Worm (Caenorhabditis elegans): ENCODE measurements around the gene C46F9.5.
"Not testable (repeated sequence)": the region's sequence is repeated elsewhere in the genome, so short reads cannot be mapped to it uniquely, and the experiment has no call there.

The C46F9.5 gene

DNA sequence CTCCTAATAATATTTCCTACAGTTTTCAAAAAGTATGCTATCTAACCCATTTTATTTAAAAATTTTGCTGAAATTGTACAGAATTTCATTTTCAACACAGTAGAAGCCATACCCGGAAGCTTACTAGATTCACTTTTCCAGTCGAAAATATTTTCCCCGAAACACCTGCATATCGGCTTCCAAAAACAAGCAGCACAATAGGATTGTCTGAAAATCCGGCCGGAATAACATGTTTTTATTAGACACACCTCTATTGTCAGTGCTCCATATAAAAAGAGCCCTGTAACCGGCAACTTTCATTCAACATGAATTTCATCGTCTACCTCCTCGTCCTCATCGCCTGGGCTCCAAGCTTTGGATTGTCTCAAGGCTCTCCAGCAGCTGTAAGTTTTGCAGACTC lies 42.9 kb upstream of the C46F9.5 start, which contains the start of gene C52E2.2:
Gene C52E2.2, plus strand, starts transcription at position 301 of the 400 bp plus-strand sequence.
- no peak for TF ChIP-seq Y53G8AR.9 (GFP tag; conservative IDR thresholded peaks at IDR 0.05)
- no peak for TF ChIP-seq nhr-90 (tag; optimal IDR thresholded peaks at IDR 0.05)
- no peak for TF ChIP-seq lin-54 (GFP tag; optimal IDR thresholded peaks at IDR 0.05)
- no peak for TF ChIP-seq ztf-28 (GFP tag; IDR thresholded peaks at IDR 0.05)
- no peak for TF ChIP-seq sptf-2 (GFP tag; optimal IDR thresholded peaks at IDR 0.05)
- no peak for TF ChIP-seq T26A5.8 (tag; optimal IDR thresholded peaks at IDR 0.05)
- no peak for TF ChIP-seq Y56A3A.18 (GFP tag; IDR thresholded peaks at IDR 0.05)
- TF ChIP-seq bed-1 (GFP tag; IDR thresholded peaks at IDR 0.05) = no peak
- no peak for TF ChIP-seq B0035.1 (tag; optimal IDR thresholded peaks at IDR 0.05)
- TF ChIP-seq ceh-91 (GFP tag; IDR thresholded peaks at IDR 0.05) = no peak
- no peak for TF ChIP-seq lsl-1 (GFP tag; optimal IDR thresholded peaks at IDR 0.05)
- TF ChIP-seq ceh-100 (GFP tag; IDR thresholded peaks at IDR 0.05) = no peak
- TF ChIP-seq aptf-3 (GFP tag; IDR thresholded peaks at IDR 0.05) = no peak
- no peak for TF ChIP-seq lin-40 (tag; optimal IDR thresholded peaks at IDR 0.05)

DNA sequence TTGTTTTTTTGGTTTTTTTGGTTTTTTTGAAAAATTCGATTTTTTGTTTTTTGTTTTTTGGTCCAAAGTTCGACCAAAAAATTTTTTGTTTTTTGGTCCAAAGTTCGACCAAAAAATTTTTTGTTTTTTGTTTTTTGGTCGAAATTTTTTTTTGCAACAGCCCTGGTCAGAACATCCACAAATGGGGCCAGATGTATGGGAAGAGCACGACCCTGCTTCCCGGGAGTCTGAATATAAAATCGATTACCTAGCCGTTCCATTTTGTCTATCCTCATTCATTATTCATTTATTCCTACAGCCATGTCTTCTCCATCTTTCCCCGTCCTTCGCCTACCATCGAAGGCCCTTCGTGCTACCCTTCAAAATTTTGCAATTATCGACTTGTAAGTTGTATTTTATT lies 41.3 kb upstream of the C46F9.5 start, which contains the start of gene fbxb-95:
Gene fbxb-95, plus strand, starts transcription at position 301 of the 400 bp plus-strand sequence.
- TF ChIP-seq Y53F4B.3 (GFP tag; IDR thresholded peaks at IDR 0.05); chd-7 (tag; optimal IDR thresholded peaks at IDR 0.05); tbx-9 (tag; optimal IDR thresholded peaks at IDR 0.05; ENCODE audit: borderline replicate concordance): not testable (repeated sequence)

DNA sequence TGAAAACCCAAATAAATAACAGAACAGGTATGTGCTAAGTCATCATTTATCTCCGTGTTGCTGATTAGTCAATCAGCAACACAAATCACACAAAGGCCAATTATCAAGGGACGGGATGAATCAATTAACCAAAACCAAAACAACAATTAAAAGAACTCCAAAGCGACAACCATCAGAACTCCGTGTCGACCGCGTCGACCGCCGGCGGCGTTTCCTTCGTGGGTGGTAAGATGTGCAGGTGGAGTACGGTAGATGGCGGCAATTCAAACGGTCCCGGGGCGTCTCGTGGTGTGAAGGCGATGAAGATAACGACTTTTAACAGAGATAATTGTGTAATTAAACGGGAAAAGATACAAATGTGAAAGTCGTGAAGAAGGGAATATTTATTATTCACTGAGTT lies 39.9 kb upstream of the C46F9.5 start:
- TF ChIP-seq mcd-1 (GFP tag; IDR thresholded peaks at IDR 0.05) = peak; percentile 41
- 0 out of 2 replicates have a peak, but pooled peaks have one; percentile 56 for TF ChIP-seq aptf-3 (GFP tag; IDR thresholded peaks at IDR 0.05)

DNA sequence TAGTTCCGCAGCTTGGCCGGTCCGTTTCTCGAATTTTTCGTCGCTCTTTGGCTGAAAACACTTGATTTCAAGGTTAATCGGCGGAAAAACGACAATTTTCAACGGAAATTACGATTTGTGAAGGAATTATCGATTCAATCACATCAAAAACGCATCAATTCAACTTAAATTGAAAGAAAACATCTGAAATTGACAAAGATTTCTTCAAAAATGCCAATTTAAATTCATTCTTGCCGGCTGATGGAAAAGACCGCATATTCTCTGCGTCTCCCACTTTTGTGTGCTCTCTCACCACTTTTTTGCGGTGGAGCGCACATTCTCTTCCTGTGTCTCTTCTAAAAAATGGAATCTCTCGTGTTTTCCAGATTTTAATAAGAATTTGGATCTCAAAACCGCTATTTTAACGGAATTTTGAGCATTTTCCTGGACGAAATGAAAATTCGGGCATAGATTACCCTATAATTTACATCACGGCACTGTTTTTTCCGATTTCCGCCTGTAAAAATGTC lies 34.0 kb upstream of the C46F9.5 start, which contains the start of gene C16C4.18:
Gene C16C4.18, minus strand, starts transcription at position 51 of the 509 bp plus-strand sequence.
- TF ChIP-seq D2030.7 (GFP tag; IDR thresholded peaks at IDR 0.05) (peak; percentile 44; the same call in 1 of the 2 replicates), mcd-1 (GFP tag; IDR thresholded peaks at IDR 0.05) (peak; percentile 67; the same call in 1 of the 2 replicates), hmg-1.2 (GFP tag; IDR thresholded peaks at IDR 0.05) (peak; percentile 96)

DNA sequence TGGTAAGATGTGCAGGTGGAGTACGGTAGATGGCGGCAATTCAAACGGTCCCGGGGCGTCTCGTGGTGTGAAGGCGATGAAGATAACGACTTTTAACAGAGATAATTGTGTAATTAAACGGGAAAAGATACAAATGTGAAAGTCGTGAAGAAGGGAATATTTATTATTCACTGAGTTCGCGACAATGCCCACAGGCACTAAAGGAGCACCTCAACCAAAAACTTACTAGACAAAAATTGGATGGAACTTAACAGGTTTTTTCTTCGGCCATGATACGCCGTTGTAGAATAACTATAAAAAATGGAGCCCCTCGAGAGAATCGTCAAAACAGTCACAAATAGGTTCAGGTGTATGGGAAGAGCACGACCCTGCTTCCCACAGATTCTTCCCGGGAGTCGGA lies 33.0 kb upstream of the C46F9.5 start, which contains the start of gene fbxb-98:
Gene fbxb-98, plus strand, starts transcription at position 301 of the 400 bp plus-strand sequence.
- TF ChIP-seq nhr-120 (GFP tag; IDR thresholded peaks at IDR 0.05); xnd-1 (tag; optimal IDR thresholded peaks at IDR 0.05); nhr-80 (tag; optimal IDR thresholded peaks at IDR 0.05): not testable (repeated sequence)

DNA sequence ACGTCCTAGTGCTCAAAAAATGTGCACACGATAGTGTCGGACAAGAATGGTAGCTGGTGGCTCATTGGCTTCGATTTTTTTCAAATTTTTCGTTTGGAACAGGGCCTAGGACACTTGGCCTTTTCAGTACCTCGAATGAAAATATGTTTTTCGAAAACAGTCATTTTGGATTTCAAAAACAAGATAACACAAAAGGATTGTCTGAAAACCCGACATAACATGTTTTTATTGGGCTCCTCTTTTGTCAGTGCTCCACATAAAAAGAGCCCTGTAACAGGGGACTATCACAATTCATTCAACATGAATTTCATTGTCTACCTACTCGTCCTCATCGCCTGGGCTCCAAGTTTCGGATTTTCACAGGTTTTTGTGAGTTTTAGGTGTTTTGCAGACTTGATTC lies 31.1 kb upstream of the C46F9.5 start, which contains the start of gene C16C4.17:
Gene C16C4.17, plus strand, starts transcription at position 301 of the 400 bp plus-strand sequence.
- TF ChIP-seq fkh-3 (tag; optimal IDR thresholded peaks at IDR 0.05) = no peak
- no peak for TF ChIP-seq ekl-4 (GFP tag; IDR thresholded peaks at IDR 0.05)
- TF ChIP-seq repo-1 (tag; optimal IDR thresholded peaks at IDR 0.05) = no peak
- no peak for TF ChIP-seq Y53G8AR.9 (GFP tag; conservative IDR thresholded peaks at IDR 0.05)
- no peak for TF ChIP-seq madf-8 (GFP tag; conservative IDR thresholded peaks at IDR 0.05)
- no peak for TF ChIP-seq somi-1 (GFP tag; optimal IDR thresholded peaks at IDR 0.05)
- TF ChIP-seq attf-5 (GFP tag; optimal IDR thresholded peaks at IDR 0.05) = no peak
- TF ChIP-seq F23B12.7 (tag; optimal IDR thresholded peaks at IDR 0.05; ENCODE audit: insufficient read depth) = no peak
- no peak for TF ChIP-seq egrh-3 (GFP tag; IDR thresholded peaks at IDR 0.05)
- no peak for TF ChIP-seq madf-6 (GFP tag; IDR thresholded peaks at IDR 0.05)
- no peak for TF ChIP-seq B0261.1 (tag; optimal IDR thresholded peaks at IDR 0.05)
- TF ChIP-seq madf-3 (GFP tag; IDR thresholded peaks at IDR 0.05) = no peak
- TF ChIP-seq D2030.7 (GFP tag; IDR thresholded peaks at IDR 0.05) = no peak
- no peak for TF ChIP-seq Y56A3A.18 (GFP tag; IDR thresholded peaks at IDR 0.05)
- no peak for TF ChIP-seq rpc-1 (optimal IDR thresholded peaks at IDR 0.05)
- TF ChIP-seq rpc-1 (tag; optimal IDR thresholded peaks at IDR 0.05) = no peak
- no peak for TF ChIP-seq T07F8.4 (tag; optimal IDR thresholded peaks at IDR 0.05)
- TF ChIP-seq aptf-2 (GFP tag; conservative IDR thresholded peaks at IDR 0.05) = no peak
- TF ChIP-seq hlh-26 (GFP tag; conservative IDR thresholded peaks at IDR 0.05) = no peak
- no peak for TF ChIP-seq snpc-1.1 (tag; optimal IDR thresholded peaks at IDR 0.05; ENCODE audit: insufficient read depth)
